Worm (Caenorhabditis elegans) whole organism, late embryonic: Measurements from ENCODE around the gene Y51A2A.16.

Experiments used
- C08G9.2 ChIP-seq: sonication (generic microtip); optimal IDR thresholded peaks from 2 replicates; lab custom pipeline; 2016; ENCODE audit warnings: mild to moderate bottlenecking, missing genetic modification characterization, moderate library complexity, missing compliant biosample characterization
- fax-1 ChIP-seq: sonication (generic microtip); optimal IDR thresholded peaks from 2 replicates; lab custom pipeline; 2016; ENCODE audit warnings: missing genotype, missing genetic modification characterization, missing compliant biosample characterization
- mec-3 ChIP-seq: sonication (generic microtip); optimal IDR thresholded peaks from 2 replicates; lab custom pipeline; 2016; ENCODE audit warnings: borderline replicate concordance, missing genetic modification characterization, missing compliant biosample characterization
- nhr-11 ChIP-seq: fragments of 150-350 bp; optimal IDR thresholded peaks from 2 replicates; lab custom pipeline; 2014; ENCODE audit warnings: missing biosample characterization, missing genetic modification characterization
- npax-4 ChIP-seq: sonication (generic microtip); optimal IDR thresholded peaks from 2 replicates; lab custom pipeline; 2016; ENCODE audit warnings: missing genetic modification characterization, missing compliant biosample characterization
- pqm-1 ChIP-seq: sonication (generic microtip); optimal IDR thresholded peaks from 2 replicates; lab custom pipeline; 2016; ENCODE audit warnings: missing genetic modification characterization, missing compliant biosample characterization

DNA sequence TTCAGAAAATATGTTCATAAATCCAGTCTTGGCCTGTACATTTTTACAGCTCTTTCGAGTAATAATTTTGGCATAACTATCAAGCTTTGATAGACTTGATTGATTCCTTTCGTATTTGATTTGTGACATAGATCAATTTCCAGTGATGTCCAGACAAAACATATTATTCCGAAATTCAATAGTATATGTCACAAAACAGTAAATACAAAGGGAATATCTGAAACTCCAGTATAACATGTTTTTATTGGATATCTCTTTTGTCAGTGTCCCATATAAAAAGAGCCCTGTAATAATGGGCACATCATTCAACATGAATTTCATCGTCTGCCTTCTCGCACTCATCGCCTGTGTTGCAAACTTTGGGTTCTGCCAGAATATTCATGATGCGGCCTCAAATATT is 10.0 kb upstream of the Y51A2A.16 start, which contains the start of gene Y51A2A.4:
- TF ChIP-seq pqm-1 (tag; lab: Kevin White, UChicago) (no peak), fax-1 (tag; lab: Kevin White, UChicago) (no peak), npax-4 (tag; lab: Kevin White, UChicago) (no peak), mec-3 (tag; lab: Kevin White, UChicago) (no peak), C08G9.2 (tag; lab: Kevin White, UChicago) (no peak), nhr-11 (tag; lab: Kevin White, UChicago) (no peak)
